Fruit fly (Drosophila melanogaster) whole organism, embryonic: ENCODE data around the gene ldbr.

ENCODE experiments used
- CG10543 ChIP-seq: fragments of 200-800 bp; sonication (Bioruptor generic); optimal IDR thresholded peaks from 3 replicates; lab custom pipeline; 2017; ENCODE audit warnings: missing biosample characterization, mild to moderate bottlenecking, missing genetic modification characterization, moderate library complexity
- CG10565 ChIP-seq: fragments of 200-800 bp; sonication (Bioruptor generic); optimal IDR thresholded peaks from 3 replicates; lab custom pipeline; 2016; ENCODE audit warnings: missing biosample characterization, mild to moderate bottlenecking, missing genetic modification characterization
- CG10654 ChIP-seq: fragments of 200-800 bp; sonication (Bioruptor generic); optimal IDR thresholded peaks from 2 replicates; lab custom pipeline; 2016; ENCODE audit warnings: missing biosample characterization, missing genetic modification characterization
- CG11695 ChIP-seq: fragments of 200-800 bp; sonication (Bioruptor generic); IDR thresholded peaks from 3 replicates; pipeline ENCODE4 v1.3.6; 2022; ENCODE audit warnings: missing biosample characterization, missing genetic modification characterization
- CG11696 ChIP-seq: fragments of 200-800 bp; sonication (Bioruptor generic); IDR thresholded peaks from 2 replicates; pipeline ENCODE4 v1.3.6; 2022; ENCODE audit warnings: missing biosample characterization, missing genetic modification characterization
- CG12236 ChIP-seq: fragments of 200-800 bp; sonication (Bioruptor generic); optimal IDR thresholded peaks from 2 replicates; lab custom pipeline; 2016; ENCODE audit warnings: missing biosample characterization, missing genetic modification characterization
- CG14667 ChIP-seq: fragments of 200-800 bp; sonication (Bioruptor generic); IDR thresholded peaks from 2 replicates; pipeline ENCODE4 v1.3.6; 2022; ENCODE audit warnings: missing biosample characterization, missing genetic modification characterization
- CG16863 ChIP-seq: fragments of 200-800 bp; sonication (Bioruptor generic); optimal IDR thresholded peaks from 3 replicates; lab custom pipeline; 2016; ENCODE audit warnings: missing biosample characterization, missing genetic modification characterization
- CG17359 ChIP-seq: fragments of 200-800 bp; sonication (Bioruptor generic); optimal IDR thresholded peaks from 3 replicates; lab custom pipeline; 2018; ENCODE audit warnings: missing biosample characterization, mild to moderate bottlenecking, missing genetic modification characterization, moderate library complexity
- CG17802 ChIP-seq: fragments of 200-800 bp; sonication (Bioruptor generic); optimal IDR thresholded peaks from 2 replicates; lab custom pipeline; 2018; ENCODE audit warnings: missing biosample characterization, mild to moderate bottlenecking, missing genetic modification characterization, moderate library complexity
- CG18619 ChIP-seq: fragments of 200-800 bp; sonication (Bioruptor generic); optimal IDR thresholded peaks from 3 replicates; lab custom pipeline; 2017; ENCODE audit warnings: missing biosample characterization, mild to moderate bottlenecking, missing genetic modification characterization
- CG2199 ChIP-seq: fragments of 200-800 bp; sonication (Bioruptor generic); IDR thresholded peaks from 3 replicates; pipeline ENCODE4 v1.3.6; 2022; ENCODE audit warnings: missing biosample characterization, missing genetic modification characterization
- CG30431 ChIP-seq: fragments of 200-800 bp; sonication (Bioruptor generic); optimal IDR thresholded peaks from 2 replicates; lab custom pipeline; 2017; ENCODE audit warnings: missing biosample characterization, missing genetic modification characterization
- CG32532 ChIP-seq: fragments of 200-800 bp; sonication (Bioruptor generic); IDR thresholded peaks from 2 replicates; pipeline ENCODE4 v1.3.6; 2022; ENCODE audit warnings: missing biosample characterization, missing genetic modification characterization
- CG34224 ChIP-seq: fragments of 200-800 bp; sonication (Bioruptor generic); IDR thresholded peaks from 3 replicates; pipeline ENCODE4 v1.3.6; 2022; ENCODE audit warnings: missing biosample characterization, missing genetic modification characterization; ENCODE audit not compliant: partially characterized antibody
- CG5180 ChIP-seq: fragments of 200-800 bp; sonication (Bioruptor generic); optimal IDR thresholded peaks from 3 replicates; lab custom pipeline; 2017; ENCODE audit warnings: missing biosample characterization, missing genetic modification characterization, mild to moderate bottlenecking, moderate library complexity, missing genetic modification reagents
- CG8359 ChIP-seq: fragments of 200-800 bp; sonication (Bioruptor generic); optimal IDR thresholded peaks from 2 replicates; lab custom pipeline; 2017; ENCODE audit warnings: missing biosample characterization, mild to moderate bottlenecking, missing genetic modification characterization, borderline replicate concordance
- CG9797 ChIP-seq: fragments of 200-800 bp; sonication (Bioruptor generic); optimal IDR thresholded peaks from 3 replicates; lab custom pipeline; 2018; ENCODE audit warnings: missing biosample characterization, mild to moderate bottlenecking, missing genetic modification characterization
- CG9876 ChIP-seq: fragments of 200-800 bp; sonication (Bioruptor generic); optimal IDR thresholded peaks from 2 replicates; lab custom pipeline; 2016; ENCODE audit warnings: missing biosample characterization, missing genetic modification characterization
- Dfd ChIP-seq, 2 experiments: fragments of >200 bp; optimal IDR thresholded peaks; 2 replicates each; lab custom pipeline; 2017; ENCODE audit warnings: missing biosample characterization in 2 of 2, missing genetic modification characterization in 2 of 2
- Doc3 ChIP-seq: fragments of 200-800 bp; sonication (Bioruptor generic); IDR thresholded peaks from 3 replicates; pipeline ENCODE4 v1.3.6; 2022; ENCODE audit warnings: missing biosample characterization, missing genetic modification characterization; ENCODE audit not compliant: partially characterized antibody
- Eip74EF ChIP-seq, 2 experiments: fragments of 200-800 bp in 1 of 2; fragments of >200 bp in 1 of 2; sonication (Bioruptor generic) in 1 of 2; optimal IDR thresholded peaks; 2 replicates each; lab custom pipeline; 2017 to 2019; ENCODE audit warnings: missing biosample characterization in 2 of 2, missing genetic modification characterization in 2 of 2, mild to moderate bottlenecking in 1 of 2, moderate library complexity in 1 of 2
- HLH3B ChIP-seq: fragments of 200-800 bp; sonication (Bioruptor generic); IDR thresholded peaks from 2 replicates; pipeline ENCODE4 v1.3.6; 2022; ENCODE audit warnings: missing biosample characterization, missing genetic modification characterization
- Lpt ChIP-seq: fragments of >200 bp; optimal IDR thresholded peaks from 2 replicates; lab custom pipeline; 2018; ENCODE audit warnings: missing biosample characterization, missing genetic modification characterization
- NFAT ChIP-seq: fragments of 200-800 bp; sonication (Bioruptor generic); IDR thresholded peaks from 2 replicates; pipeline ENCODE4 v1.3.6; 2022; ENCODE audit warnings: missing biosample characterization, missing genetic modification characterization
- Nf-YB ChIP-seq: fragments of 200-800 bp; sonication (Bioruptor generic); optimal IDR thresholded peaks from 3 replicates; lab custom pipeline; 2019; ENCODE audit warnings: missing biosample characterization, mild to moderate bottlenecking, missing genetic modification characterization, moderate library complexity
- Oli ChIP-seq: fragments of 200-800 bp; sonication (Bioruptor generic); optimal IDR thresholded peaks from 2 replicates; lab custom pipeline; 2018; ENCODE audit warnings: missing biosample characterization, mild to moderate bottlenecking, missing genetic modification characterization, moderate library complexity
- Scr ChIP-seq: fragments of 200-800 bp; sonication (Bioruptor generic); IDR thresholded peaks from 2 replicates; pipeline ENCODE4 v1.3.6; 2022; ENCODE audit warnings: missing biosample characterization, missing genetic modification characterization; ENCODE audit not compliant: partially characterized antibody
- Side ChIP-seq: fragments of 200-800 bp; sonication (Bioruptor generic); optimal IDR thresholded peaks from 2 replicates; lab custom pipeline; 2016; ENCODE audit warnings: missing biosample characterization, missing genetic modification characterization
- Taf1 ChIP-seq: fragments of 200-800 bp; sonication (Bioruptor generic); IDR thresholded peaks from 2 replicates; pipeline ENCODE4 v1.3.6; 2022; ENCODE audit warnings: missing biosample characterization, missing genetic modification characterization
- abd-A ChIP-seq: fragments of 200-800 bp; sonication (Bioruptor generic); optimal IDR thresholded peaks from 3 replicates; lab custom pipeline; 2019; ENCODE audit warnings: missing biosample characterization, mild to moderate bottlenecking, missing genetic modification characterization, moderate library complexity
- btn ChIP-seq: fragments of 200-800 bp; sonication (Bioruptor generic); optimal IDR thresholded peaks from 2 replicates; lab custom pipeline; 2016; ENCODE audit warnings: missing biosample characterization, missing genetic modification characterization
- cg ChIP-seq: fragments of 200-800 bp; sonication (Bioruptor generic); optimal IDR thresholded peaks from 3 replicates; lab custom pipeline; 2019; ENCODE audit warnings: missing biosample characterization, mild to moderate bottlenecking, missing genetic modification characterization, moderate library complexity
- eve ChIP-seq, 2 experiments: fragments of >200 bp; optimal IDR thresholded peaks; 2 replicates each; lab custom pipeline; 2017; ENCODE audit warnings: missing biosample characterization in 2 of 2, missing genetic modification characterization in 2 of 2
- ewg ChIP-seq: fragments of 200-800 bp; sonication (Bioruptor generic); optimal IDR thresholded peaks from 3 replicates; lab custom pipeline; 2017; ENCODE audit warnings: mild to moderate bottlenecking, missing biosample characterization, missing genetic modification reagents, missing genetic modification characterization
- fd64A ChIP-seq: fragments of 200-800 bp; sonication (Bioruptor generic); optimal IDR thresholded peaks from 3 replicates; lab custom pipeline; 2018; ENCODE audit warnings: missing biosample characterization, mild to moderate bottlenecking, missing genetic modification characterization
- gcm ChIP-seq: fragments of 200-800 bp; sonication (Bioruptor generic); optimal IDR thresholded peaks from 2 replicates; lab custom pipeline; 2019; ENCODE audit warnings: missing biosample characterization, mild to moderate bottlenecking, missing genetic modification characterization, moderate library complexity
- gt ChIP-seq: fragments of 200-800 bp; sonication (Bioruptor generic); IDR thresholded peaks from 2 replicates; pipeline ENCODE4 v1.3.6; 2022; ENCODE audit warnings: missing biosample characterization, missing genetic modification characterization
- hth ChIP-seq: fragments of >200 bp; optimal IDR thresholded peaks from 2 replicates; lab custom pipeline; 2017; ENCODE audit warnings: inconsistent platforms
- jing ChIP-seq: fragments of 200-800 bp; sonication (Bioruptor generic); optimal IDR thresholded peaks from 2 replicates; lab custom pipeline; 2018; ENCODE audit warnings: missing biosample characterization, mild to moderate bottlenecking, missing genetic modification characterization
- lab ChIP-seq: fragments of 200-800 bp; sonication (Bioruptor generic); optimal IDR thresholded peaks from 3 replicates; lab custom pipeline; 2017; ENCODE audit warnings: missing biosample characterization, missing genetic modification characterization, mild to moderate bottlenecking, moderate library complexity, missing genetic modification reagents
- mld ChIP-seq: fragments of 200-800 bp; sonication (Bioruptor generic); IDR thresholded peaks from 3 replicates; pipeline ENCODE4 v1.3.6; 2022; ENCODE audit warnings: missing biosample characterization, missing genetic modification characterization; ENCODE audit not compliant: partially characterized antibody
- peb ChIP-seq: fragments of 200-800 bp; sonication (Bioruptor generic); IDR thresholded peaks from 2 replicates; pipeline ENCODE4 v1.3.6; 2022; ENCODE audit warnings: missing biosample characterization, missing genetic modification characterization
- pfk ChIP-seq: fragments of 200-800 bp; sonication (Bioruptor generic); optimal IDR thresholded peaks from 2 replicates; lab custom pipeline; 2018; ENCODE audit warnings: missing biosample characterization, mild to moderate bottlenecking, missing genetic modification characterization, moderate library complexity
- phol ChIP-seq: fragments of 200-800 bp; sonication (Bioruptor generic); optimal IDR thresholded peaks from 3 replicates; lab custom pipeline; 2018; ENCODE audit warnings: missing biosample characterization, mild to moderate bottlenecking, missing genetic modification characterization, moderate library complexity
- psq ChIP-seq: fragments of 200-800 bp; sonication (Bioruptor generic); optimal IDR thresholded peaks from 2 replicates; lab custom pipeline; 2017; ENCODE audit warnings: missing biosample characterization, missing genetic modification characterization
- pum ChIP-seq: fragments of 200-800 bp; sonication (Bioruptor generic); optimal IDR thresholded peaks from 2 replicates; lab custom pipeline; 2016; ENCODE audit warnings: missing biosample characterization, missing genetic modification characterization
- shn ChIP-seq: fragments of 200-800 bp; sonication (Bioruptor generic); optimal IDR thresholded peaks from 3 replicates; lab custom pipeline; 2016; ENCODE audit warnings: missing biosample characterization, missing genetic modification characterization
- sisA ChIP-seq: fragments of 200-800 bp; sonication (Bioruptor generic); IDR thresholded peaks from 2 replicates; pipeline ENCODE4 v1.3.6; 2022; ENCODE audit warnings: missing biosample characterization, missing genetic modification characterization
- zen2 ChIP-seq: fragments of 200-800 bp; sonication (Bioruptor generic); IDR thresholded peaks from 3 replicates; pipeline ENCODE4 v1.3.6; 2022; ENCODE audit warnings: missing biosample characterization, missing genetic modification characterization; ENCODE audit not compliant: partially characterized antibody

The ldbr gene

dm6 chr3L:8127712-8128210 lies 6.1 kb downstream of the ldbr start, which contains the start of the genes Cds and Uba2:
Cds (plus strand) TSS chr3L:8127762.
Uba2 (minus strand) TSS chr3L:8127818.
- peak; percentile 91 for TF ChIP-seq CG18619 (GFP tag; lab: Kevin White, UChicago)
- peak; percentile 97 for TF ChIP-seq CG10543 (GFP tag; lab: Kevin White, UChicago)
- TF ChIP-seq CG5180 (GFP tag; lab: Kevin White, UChicago) = no peak
- peak; percentile 88 for TF ChIP-seq CG11695 (GFP tag; lab: Robert Waterston, UW)
- TF ChIP-seq mld (GFP tag; lab: Robert Waterston, UW) = no peak
- TF ChIP-seq CG10565 (GFP tag; lab: Kevin White, UChicago) = peak; percentile 19
- peak; percentile 88 for TF ChIP-seq gcm (GFP tag; lab: Kevin White, UChicago)
- peak; percentile 49 for TF ChIP-seq fd64A (GFP tag; lab: Kevin White, UChicago)
- TF ChIP-seq Doc3 (GFP tag; lab: Robert Waterston, UW) = peak; percentile 35; the same call in 1 of the 3 replicates
- TF ChIP-seq jing = no peak
- TF ChIP-seq CG30431 (GFP tag; lab: Kevin White, UChicago) = peak; percentile 81
- TF ChIP-seq CG16863 (GFP tag; lab: Kevin White, UChicago) = peak; percentile 75
- TF ChIP-seq Scr = peak; percentile 40
- no peak for TF ChIP-seq cg (GFP tag; lab: Kevin White, UChicago)
- TF ChIP-seq ewg (GFP tag; lab: Kevin White, UChicago) = peak; percentile 82
- peak; percentile 5 for TF ChIP-seq CG12236 (GFP tag; lab: Kevin White, UChicago)
- TF ChIP-seq CG9797 (GFP tag; lab: Kevin White, UChicago) = peak; percentile 94
- TF ChIP-seq NFAT (GFP tag; lab: Robert Waterston, UW) = peak; percentile 88
- peak; percentile 69 for TF ChIP-seq Side
- no peak for TF ChIP-seq peb (GFP tag; lab: Robert Waterston, UW)
- peak; percentile 97 for TF ChIP-seq lab (GFP tag; lab: Kevin White, UChicago)
- peak; percentile 93 for TF ChIP-seq CG10654
- TF ChIP-seq CG11696 (GFP tag; lab: Robert Waterston, UW) = peak; percentile 67
- TF ChIP-seq gt = peak; percentile 62; the same call in 1 of the 2 replicates
- no peak for TF ChIP-seq Dfd (GFP tag; optimal IDR thresholded peaks at IDR 0.05; lab: Kevin White, UChicago)
- TF ChIP-seq psq (GFP tag; lab: Kevin White, UChicago) = peak; percentile 84
- peak; percentile 82 for TF ChIP-seq CG14667
- TF ChIP-seq CG17802 = peak; percentile 51
- TF ChIP-seq CG8359 (GFP tag; lab: Kevin White, UChicago) = peak; percentile 61
- TF ChIP-seq Oli (tag; lab: Kevin White, UChicago) = peak; percentile 91
- peak; percentile 75 for TF ChIP-seq pum (GFP tag; lab: Kevin White, UChicago)
- TF ChIP-seq pfk (GFP tag; lab: Kevin White, UChicago) = peak; percentile 65
- TF ChIP-seq eve (GFP tag; optimal IDR thresholded peaks at IDR 0.05; lab: Kevin White, UChicago) = no peak
- no peak for TF ChIP-seq hth (lab: Kevin White, UChicago)
- TF ChIP-seq CG17359 (tag; lab: Kevin White, UChicago) = peak; percentile 92
- peak; percentile 73 for TF ChIP-seq Nf-YB
- TF ChIP-seq Eip74EF (GFP tag; optimal IDR thresholded peaks at IDR 0.05; lab: Kevin White, UChicago) = peak in 1 of 2 experiments; percentile 71
- TF ChIP-seq phol (tag; lab: Kevin White, UChicago) = peak; percentile 94
- TF ChIP-seq abd-A = no peak
- TF ChIP-seq HLH3B (GFP tag; lab: Robert Waterston, UW) = peak; percentile 86
- 0 out of 3 replicates have a peak, but pooled peaks have one; percentile 8 for TF ChIP-seq CG2199
- TF ChIP-seq Taf1 (GFP tag; lab: Robert Waterston, UW) = peak; percentile 86
- TF ChIP-seq shn (GFP tag; lab: Kevin White, UChicago) = peak; percentile 75
- peak; percentile 90 for TF ChIP-seq sisA (GFP tag; lab: Robert Waterston, UW)
- peak; percentile 58 for TF ChIP-seq CG9876 (GFP tag; lab: Kevin White, UChicago)
- no peak for TF ChIP-seq CG34224
- TF ChIP-seq zen2 (GFP tag; lab: Robert Waterston, UW) = no peak
- TF ChIP-seq CG32532 (GFP tag; lab: Robert Waterston, UW) = peak; percentile 95
- TF ChIP-seq Lpt (GFP tag; lab: Kevin White, UChicago) = no peak
- peak; percentile 11 for TF ChIP-seq btn
